Worm (Caenorhabditis elegans) whole organism, L3 larva: ENCODE data around the gene pbo-4.

Experiments used
- R02D3.7 ChIP-seq: fragments of 150-350 bp; optimal IDR thresholded peaks from 2 replicates; lab custom pipeline; 2014; ENCODE audit warnings: missing biosample characterization, missing genetic modification characterization
- ZK546.5 ChIP-seq: sonication (generic microtip); optimal IDR thresholded peaks from 2 replicates; lab custom pipeline; 2017; ENCODE audit warnings: missing biosample characterization, missing genetic modification characterization
- aly-2 ChIP-seq: fragments of 150-350 bp; optimal IDR thresholded peaks from 2 replicates; lab custom pipeline; 2014; ENCODE audit warnings: missing biosample characterization, missing genetic modification characterization
- ceh-82 ChIP-seq: fragments of 150-350 bp; optimal IDR thresholded peaks from 2 replicates; lab custom pipeline; 2014; ENCODE audit warnings: missing biosample characterization, missing genetic modification characterization
- ceh-9 ChIP-seq: sonication (generic microtip); optimal IDR thresholded peaks from 2 replicates; lab custom pipeline; 2018; ENCODE audit warnings: missing biosample characterization, missing genetic modification characterization
- daf-12 ChIP-seq: fragments of 150-350 bp; optimal IDR thresholded peaks from 2 replicates; lab custom pipeline; 2014; ENCODE audit warnings: missing biosample characterization, missing genetic modification reagents, missing genetic modification characterization
- egl-27 ChIP-seq: sonication (generic microtip); optimal IDR thresholded peaks from 4 replicates; lab custom pipeline; 2017; ENCODE audit warnings: missing biosample characterization, missing genetic modification reagents, missing genetic modification characterization
- elt-1 ChIP-seq: fragments of 150-350 bp; optimal IDR thresholded peaks from 2 replicates; lab custom pipeline; 2014; ENCODE audit warnings: missing biosample characterization, missing genetic modification characterization
- elt-2 ChIP-seq: sonication (generic microtip); optimal IDR thresholded peaks from 2 replicates; lab custom pipeline; 2016; ENCODE audit warnings: missing genetic modification reagents, mild to moderate bottlenecking, missing genetic modification characterization, missing compliant biosample characterization
- elt-3 ChIP-seq, 3 experiments: fragments of 150-350 bp in 1 of 3; sonication (generic microtip) in 2 of 3; optimal IDR thresholded peaks; 2 replicates in 2 of 3; 4 replicates in 1 of 3; lab custom pipeline; 2014 to 2017; ENCODE audit warnings: missing biosample characterization in 3 of 3, missing genetic modification characterization in 3 of 3
- fkh-10 ChIP-seq: sonication (generic microtip); optimal IDR thresholded peaks from 2 replicates; lab custom pipeline; 2017; ENCODE audit warnings: missing biosample characterization, missing genetic modification reagents, missing genetic modification characterization
- fos-1 ChIP-seq: fragments of 150-350 bp; optimal IDR thresholded peaks from 2 replicates; lab custom pipeline; 2014; ENCODE audit warnings: missing biosample characterization, missing genetic modification characterization
- jun-1 ChIP-seq: fragments of 150-350 bp; optimal IDR thresholded peaks from 2 replicates; lab custom pipeline; 2014; ENCODE audit warnings: missing biosample characterization, missing genetic modification reagents, missing genetic modification characterization
- lin-15B ChIP-seq: fragments of 150-350 bp; optimal IDR thresholded peaks from 2 replicates; lab custom pipeline; 2014; ENCODE audit warnings: missing biosample characterization, missing genetic modification characterization
- lin-39 ChIP-seq: fragments of 150-350 bp; optimal IDR thresholded peaks from 2 replicates; lab custom pipeline; 2018; ENCODE audit warnings: missing biosample characterization, missing genetic modification reagents, missing genetic modification characterization
- mdl-1 ChIP-seq: fragments of 150-350 bp; optimal IDR thresholded peaks from 2 replicates; lab custom pipeline; 2014; ENCODE audit warnings: missing biosample characterization, missing genetic modification characterization
- mml-1 ChIP-seq: fragments of 150-350 bp; sonication (generic microtip); optimal IDR thresholded peaks from 3 replicates; lab custom pipeline; 2014; ENCODE audit warnings: missing biosample characterization, missing genetic modification characterization
- nfya-1 ChIP-seq: sonication (generic microtip); optimal IDR thresholded peaks from 2 replicates; lab custom pipeline; 2017; ENCODE audit warnings: missing genetic modification characterization, mild to moderate bottlenecking, missing compliant biosample characterization, antibody characterized with exemption, moderate library complexity; ENCODE audit not compliant: insufficient read depth
- nhr-12 ChIP-seq: fragments of 150-350 bp; optimal IDR thresholded peaks from 2 replicates; lab custom pipeline; 2014; ENCODE audit warnings: missing biosample characterization, missing genetic modification characterization
- nhr-23 ChIP-seq: fragments of 150-350 bp; optimal IDR thresholded peaks from 2 replicates; lab custom pipeline; 2014; ENCODE audit warnings: missing biosample characterization, missing genetic modification reagents, missing genetic modification characterization
- nhr-237 ChIP-seq: fragments of 150-350 bp; optimal IDR thresholded peaks from 2 replicates; lab custom pipeline; 2014; ENCODE audit warnings: missing biosample characterization, missing genetic modification characterization
- nhr-25 ChIP-seq: sonication (generic microtip); optimal IDR thresholded peaks from 2 replicates; lab custom pipeline; 2017; ENCODE audit warnings: missing biosample characterization, missing genetic modification characterization
- nhr-43 ChIP-seq: sonication (generic microtip); optimal IDR thresholded peaks from 2 replicates; lab custom pipeline; 2016; ENCODE audit warnings: mild to moderate bottlenecking, missing genetic modification characterization, missing compliant biosample characterization; ENCODE audit not compliant: poor library complexity, severe bottlenecking
- nhr-67 ChIP-seq: fragments of 150-350 bp; optimal IDR thresholded peaks from 2 replicates; lab custom pipeline; 2014; ENCODE audit warnings: missing biosample characterization, missing genetic modification characterization
- nhr-76 ChIP-seq: fragments of 150-350 bp; sonication (generic microtip); optimal IDR thresholded peaks from 5 replicates; lab custom pipeline; 2014; ENCODE audit warnings: missing biosample characterization, missing genetic modification characterization
- pha-4 ChIP-seq: fragments of 150-350 bp; optimal IDR thresholded peaks from 2 replicates; lab custom pipeline; 2014; ENCODE audit warnings: missing biosample characterization, missing genetic modification reagents, missing genetic modification characterization
- pqm-1 ChIP-seq: fragments of 150-350 bp; optimal IDR thresholded peaks from 2 replicates; lab custom pipeline; 2017; ENCODE audit warnings: missing biosample characterization, missing genetic modification characterization, inconsistent platforms
- sea-2 ChIP-seq: fragments of 150-350 bp; sonication (generic microtip); optimal IDR thresholded peaks from 4 replicates; lab custom pipeline; 2014; ENCODE audit warnings: missing biosample characterization, missing genetic modification reagents, missing genetic modification characterization
- skn-1 ChIP-seq: fragments of 150-350 bp; optimal IDR thresholded peaks from 2 replicates; lab custom pipeline; 2014; ENCODE audit warnings: missing biosample characterization, missing genetic modification characterization
- snpc-4 ChIP-seq: fragments of 150-350 bp; optimal IDR thresholded peaks from 2 replicates; lab custom pipeline; 2014; ENCODE audit warnings: missing biosample characterization, missing genetic modification characterization
- unc-39 ChIP-seq: sonication (generic microtip); optimal IDR thresholded peaks from 4 replicates; lab custom pipeline; 2017; ENCODE audit warnings: missing biosample characterization, missing genetic modification characterization
- ztf-11 ChIP-seq: fragments of 150-350 bp; optimal IDR thresholded peaks from 2 replicates; lab custom pipeline; 2014; ENCODE audit warnings: missing biosample characterization, missing genetic modification characterization

pbo-4 gene

ce11 chrX:10932087-10932486 is 21.8 kb upstream of the pbo-4 start:
- TF ChIP-seq nhr-23 (tag; lab: Kevin White, UChicago) (no peak), fkh-10 (GFP tag; lab: Kevin White, UChicago) (no peak), aly-2 (tag; lab: Kevin White, UChicago) (no peak), jun-1 (tag; lab: Kevin White, UChicago) (no peak), mml-1 (tag; lab: Kevin White, UChicago) (no peak), nhr-25 (no peak), nhr-12 (tag; lab: Kevin White, UChicago) (no peak), nhr-67 (tag; lab: Kevin White, UChicago) (no peak), pqm-1 (no peak), ceh-9 (tag; lab: Kevin White, UChicago) (no peak), R02D3.7 (no peak), ceh-82 (tag; lab: Kevin White, UChicago) (no peak), nfya-1 (tag; lab: Kevin White, UChicago) (no peak)

ce11 chrX:10933308-10934014 is 20.5 kb upstream of the pbo-4 start:
- TF ChIP-seq sea-2 (GFP tag; lab: Kevin White, UChicago) (no peak), nhr-43 (tag; lab: Kevin White, UChicago) (no peak), unc-39 (tag; lab: Kevin White, UChicago) (no peak), pqm-1 (no peak), elt-1 (tag; lab: Kevin White, UChicago) (no peak), nhr-76 (tag; lab: Kevin White, UChicago) (no peak), ceh-82 (tag; lab: Kevin White, UChicago) (no peak), lin-15B (tag; lab: Kevin White, UChicago) (no peak), elt-2 (no peak), elt-3 (tag; optimal IDR thresholded peaks at IDR 0.05; lab: Kevin White, UChicago) (no peak), ZK546.5 (tag; lab: Kevin White, UChicago) (no peak), mdl-1 (tag; lab: Kevin White, UChicago) (no peak), ztf-11 (no peak), nfya-1 (tag; lab: Kevin White, UChicago) (no peak), fos-1 (tag; lab: Kevin White, UChicago) (no peak)
- TF ChIP-seq, all 47 proteins: peak for 0

ce11 chrX:10941255-10941654 is 12.7 kb upstream of the pbo-4 start, which contains the start of gene pho-7:
pho-7 (minus strand) TSS chrX:10941355.
- no peak for TF ChIP-seq lin-39 (tag; lab: Kevin White, UChicago)
- no peak for TF ChIP-seq nhr-237 (tag; lab: Kevin White, UChicago)
- TF ChIP-seq skn-1 (tag; lab: Kevin White, UChicago), result no peak
- no peak for TF ChIP-seq mml-1 (tag; lab: Kevin White, UChicago)
- no peak for TF ChIP-seq lin-15B (tag; lab: Kevin White, UChicago)
- no peak for TF ChIP-seq elt-2
- TF ChIP-seq pqm-1, result no peak
- TF ChIP-seq nhr-23 (tag; lab: Kevin White, UChicago), result no peak
- no peak for TF ChIP-seq ceh-9 (tag; lab: Kevin White, UChicago)
- no peak for TF ChIP-seq egl-27 (tag; lab: Kevin White, UChicago)
- no peak for TF ChIP-seq snpc-4 (tag; lab: Kevin White, UChicago)
- no peak for TF ChIP-seq pha-4 (tag; lab: Kevin White, UChicago)
- TF ChIP-seq nhr-76 (tag; lab: Kevin White, UChicago), result no peak
- TF ChIP-seq unc-39 (tag; lab: Kevin White, UChicago), result no peak
- TF ChIP-seq ztf-11, result no peak
- no peak for TF ChIP-seq nhr-25
- no peak for TF ChIP-seq sea-2 (GFP tag; lab: Kevin White, UChicago)
- no peak for TF ChIP-seq daf-12 (tag; lab: Kevin White, UChicago)
- TF ChIP-seq ceh-82 (tag; lab: Kevin White, UChicago), result no peak
- TF ChIP-seq, all 47 proteins: peak for 0

ce11 chrX:10948852-10949251 is 5.1 kb upstream of the pbo-4 start, which contains the start of gene T21B6.3:
T21B6.3 (minus strand) TSS chrX:10948952.
- no peak for TF ChIP-seq daf-12 (tag; lab: Kevin White, UChicago)
- TF ChIP-seq unc-39 (tag; lab: Kevin White, UChicago), result no peak
- TF ChIP-seq fos-1 (tag; lab: Kevin White, UChicago), result no peak
- TF ChIP-seq egl-27 (tag; lab: Kevin White, UChicago), result no peak
- TF ChIP-seq nhr-76 (tag; lab: Kevin White, UChicago), result no peak
- TF ChIP-seq R02D3.7, result no peak
- no peak for TF ChIP-seq elt-3 (tag; optimal IDR thresholded peaks at IDR 0.05; lab: Kevin White, UChicago)
- TF ChIP-seq lin-15B (tag; lab: Kevin White, UChicago), result no peak
